Worm (Caenorhabditis elegans) whole organism, mixed stage, embryonic: ENCODE data around the gene ugt-63.

Source experiments
- blmp-1 ChIP-seq: fragments of 150-350 bp; optimal IDR thresholded peaks from 2 replicates; lab custom pipeline; 2014; ENCODE audit warnings: missing biosample characterization, missing genetic modification characterization
- drap-1 ChIP-seq: fragments of 200-800 bp; sonication (Bioruptor generic); optimal IDR thresholded peaks from 3 replicates; lab custom pipeline; 2018; ENCODE audit warnings: mild to moderate bottlenecking, missing genetic modification characterization, missing compliant biosample characterization
- mep-1 ChIP-seq: fragments of 150-350 bp; optimal IDR thresholded peaks from 2 replicates; lab custom pipeline; 2017; ENCODE audit warnings: missing biosample characterization, missing genetic modification reagents, missing genetic modification characterization, inconsistent platforms
- mls-2 ChIP-seq: sonication (generic microtip); optimal IDR thresholded peaks from 2 replicates; lab custom pipeline; 2016; ENCODE audit warnings: mild to moderate bottlenecking, missing genetic modification characterization, moderate library complexity, missing compliant biosample characterization
- nhr-12 ChIP-seq: fragments of 150-350 bp; optimal IDR thresholded peaks from 2 replicates; lab custom pipeline; 2014; ENCODE audit warnings: missing biosample characterization, missing genetic modification characterization
- nhr-76 ChIP-seq: sonication (generic microtip); optimal IDR thresholded peaks from 2 replicates; lab custom pipeline; 2017; ENCODE audit warnings: missing biosample characterization, missing genetic modification characterization
- snpc-4 ChIP-seq: fragments of 150-350 bp; optimal IDR thresholded peaks from 2 replicates; lab custom pipeline; 2014; ENCODE audit warnings: missing biosample characterization, missing genetic modification characterization
- tbx-8 ChIP-seq: fragments of 200-800 bp; sonication (Bioruptor generic); optimal IDR thresholded peaks from 2 replicates; lab custom pipeline; 2018; ENCODE audit warnings: mild to moderate bottlenecking, missing genetic modification characterization, moderate library complexity, missing compliant biosample characterization
- unc-62 ChIP-seq: fragments of 150-350 bp; optimal IDR thresholded peaks from 2 replicates; lab custom pipeline; 2014; ENCODE audit warnings: missing biosample characterization, missing genetic modification reagents, missing genetic modification characterization

ce11 chrV:5098925-5099324 lies 11.6 kb downstream of the ugt-63 start, which contains the start of gene unc-46:
- TF ChIP-seq mls-2 (tag; lab: Kevin White, UChicago) (no peak), blmp-1 (tag; lab: Kevin White, UChicago) (no peak), drap-1 (GFP tag; lab: Kevin White, UChicago) (no peak), nhr-12 (no peak), unc-62 (GFP tag; lab: Kevin White, UChicago) (no peak), nhr-76 (tag; lab: Kevin White, UChicago) (no peak), snpc-4 (tag; lab: Kevin White, UChicago) (no peak), tbx-8 (GFP tag; lab: Kevin White, UChicago) (no peak), mep-1 (no peak)
